Worm (Caenorhabditis elegans) whole organism, L4 larva: Measurements from ENCODE around the gene fpn-1.2.
A peak's percentile ranks its signal among the peaks of the same experiment; 100 is the strongest.

Experiments
- T26A8.4 ChIP-seq: fragments of 200-800 bp; sonication (Bioruptor generic); IDR thresholded peaks from 2 replicates; pipeline ENCODE4 v1.3.6; 2022; ENCODE audit warnings: missing genetic modification characterization, missing compliant biosample characterization
- daf-16 ChIP-seq, 3 experiments: sonication (generic microtip); optimal IDR thresholded peaks; 2 replicates each; lab custom pipeline; 2016 to 2017; ENCODE audit warnings: missing genetic modification characterization in 3 of 3, missing genetic modification reagents in 3 of 3, mild to moderate bottlenecking in 2 of 3, missing compliant biosample characterization in 2 of 3, missing biosample characterization in 1 of 3, moderate library complexity in 1 of 3
- hmg-1.1 ChIP-seq: fragments of 200-800 bp; sonication (Bioruptor generic); IDR thresholded peaks from 2 replicates; pipeline ENCODE4 v1.3.6; 2022; ENCODE audit warnings: missing genetic modification reagents, missing genetic modification characterization, missing compliant biosample characterization
- lin-1 ChIP-seq: fragments of 200-800 bp; sonication (Bioruptor generic); IDR thresholded peaks from 2 replicates; pipeline ENCODE4 v1.3.6; 2022; ENCODE audit warnings: missing genetic modification reagents, missing genetic modification characterization, missing compliant biosample characterization
- mdl-1 ChIP-seq, 2 experiments: fragments of 150-350 bp in 1 of 2; sonication (generic microtip) in 1 of 2; optimal IDR thresholded peaks; 2 replicates each; lab custom pipeline; 2014 to 2017; ENCODE audit warnings: missing biosample characterization in 2 of 2, missing genetic modification characterization in 2 of 2
- nhr-11 ChIP-seq: fragments of 150-350 bp; optimal IDR thresholded peaks from 2 replicates; lab custom pipeline; 2014; ENCODE audit warnings: missing biosample characterization, missing genetic modification characterization
- unc-39 ChIP-seq: sonication (generic microtip); optimal IDR thresholded peaks from 2 replicates; lab custom pipeline; 2017; ENCODE audit warnings: missing biosample characterization, missing genetic modification characterization
- unc-62 ChIP-seq, 3 experiments: fragments of 150-350 bp in 1 of 3; sonication (generic microtip); optimal IDR thresholded peaks in 2 of 3; peaks in 1 of 3; 1 replicate in 1 of 3; 2 replicates in 2 of 3; lab custom pipeline; 2014 to 2017; ENCODE audit warnings: missing biosample characterization in 3 of 3, missing genetic modification characterization in 3 of 3, missing genetic modification reagents in 3 of 3, missing genotype in 1 of 3
- zip-11 ChIP-seq: fragments of 200-800 bp; sonication (Bioruptor generic); IDR thresholded peaks from 2 replicates; pipeline ENCODE4 v1.3.6; 2022; ENCODE audit warnings: missing genetic modification characterization, missing compliant biosample characterization

DNA sequence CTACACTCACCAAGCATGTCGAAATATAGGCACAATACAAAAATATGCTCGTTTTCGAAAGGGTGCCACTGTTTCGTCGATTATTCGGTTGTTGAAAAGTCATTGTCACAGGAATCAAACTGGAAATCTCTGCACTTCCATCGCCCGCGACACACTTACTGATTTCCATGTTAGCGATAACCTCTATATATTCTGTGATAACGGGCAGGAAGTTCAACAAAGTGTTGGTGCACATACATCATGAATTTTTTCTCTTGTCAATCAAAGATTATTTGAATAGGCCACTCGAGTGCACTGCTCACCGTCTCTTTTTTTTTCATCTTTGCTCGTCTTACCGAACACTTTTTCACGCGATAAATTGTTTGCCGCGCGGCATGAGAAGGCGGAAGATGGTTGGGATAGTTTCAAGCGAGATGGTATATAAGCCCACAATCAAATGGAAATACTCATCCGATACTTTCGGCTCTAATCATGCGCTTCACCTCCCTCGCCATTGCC lies at the start of gene fpn-1.2, which contains the start of gene pqn-54:
- TF ChIP-seq unc-39 (tag; lab: Kevin White, UChicago) (no peak), lin-1 (GFP tag; lab: Robert Waterston, UW) (no peak), unc-62 (GFP tag; optimal IDR thresholded peaks at IDR 0.05 in 1 of 2; lab: Kevin White, UChicago) (no peak), unc-62 (tag; optimal IDR thresholded peaks at IDR 0.05; lab: Kevin White, UChicago) (no peak), nhr-11 (no peak), daf-16 (GFP tag; optimal IDR thresholded peaks at IDR 0.05; lab: Kevin White, UChicago) (no peak), daf-16 (tag; optimal IDR thresholded peaks at IDR 0.05; lab: Kevin White, UChicago) (peak; percentile 9), mdl-1 (tag; optimal IDR thresholded peaks at IDR 0.05; lab: Kevin White, UChicago) (no peak), hmg-1.1 (GFP tag; lab: Robert Waterston, UW) (no peak), zip-11 (no peak), T26A8.4 (GFP tag; lab: Robert Waterston, UW) (no peak)
